Worm (Caenorhabditis elegans) whole organism, L4/young adult: Measurements from ENCODE around the gene nhr-241.

Experiments used
- W03F9.2 ChIP-seq: fragments of 150-350 bp; optimal IDR thresholded peaks from 2 replicates; lab custom pipeline; 2014; ENCODE audit warnings: missing biosample characterization, missing genetic modification characterization
- dao-5 ChIP-seq: sonication (generic microtip); optimal IDR thresholded peaks from 2 replicates; lab custom pipeline; 2016; ENCODE audit warnings: missing genotype, missing genetic modification characterization, moderate library complexity, missing compliant biosample characterization
- him-1 ChIP-seq: sonication (generic microtip); optimal IDR thresholded peaks from 2 replicates; lab custom pipeline; 2016; ENCODE audit warnings: missing genotype, missing genetic modification reagents, missing genetic modification characterization, missing compliant biosample characterization

The nhr-241 gene

DNA sequence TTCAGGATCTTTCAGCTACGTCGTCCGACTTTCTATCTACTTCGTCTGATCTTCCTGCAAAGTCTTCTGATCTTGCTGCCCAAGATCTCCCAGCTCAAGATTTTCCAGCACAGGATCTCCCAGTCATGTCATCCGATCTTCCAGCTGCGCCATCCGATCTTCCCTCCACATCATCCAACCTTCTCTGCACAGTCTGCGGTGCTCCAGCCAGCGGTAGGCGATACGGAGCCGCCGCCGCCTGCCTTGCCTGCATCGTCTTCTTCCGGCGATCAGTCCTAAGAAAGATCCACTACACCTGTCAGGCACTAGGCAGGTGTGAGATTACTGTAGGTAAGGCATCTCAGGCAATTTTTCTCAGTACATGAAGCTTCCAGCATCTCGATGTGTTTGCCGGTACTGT, at the start of gene nhr-241:
nhr-241 (plus strand) TSS at position 126 of the 400 bp plus-strand sequence.
- TF ChIP-seq him-1 (no peak), dao-5 (tag; lab: Kevin White, UChicago) (no peak), W03F9.2 (tag; lab: Kevin White, UChicago) (no peak)

DNA sequence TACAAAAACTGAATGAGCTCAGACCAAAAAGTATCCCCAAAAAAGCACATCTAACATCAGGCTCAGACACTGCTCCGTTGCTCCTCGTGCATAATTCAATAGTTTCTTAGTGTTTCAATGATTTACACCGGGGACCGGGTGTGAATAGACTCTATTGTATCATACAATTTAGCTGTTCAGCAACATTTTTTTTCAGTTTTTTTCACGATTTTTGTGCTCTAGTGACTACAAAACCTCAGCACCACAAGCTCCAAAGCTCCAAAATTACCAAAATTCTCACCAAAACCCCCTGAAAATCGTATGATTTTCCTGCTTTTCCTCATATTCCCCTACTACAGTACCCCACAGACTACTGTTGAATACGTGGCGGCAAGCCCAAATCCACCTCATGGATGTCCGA, 49.2 kb upstream of the nhr-241 start, which contains the start of gene egas-2:
egas-2 (plus strand) TSS at position 301 of the 400 bp plus-strand sequence.
- no peak for TF ChIP-seq him-1
- TF ChIP-seq dao-5 (tag; lab: Kevin White, UChicago): no peak
- no peak for TF ChIP-seq W03F9.2 (tag; lab: Kevin White, UChicago)

DNA sequence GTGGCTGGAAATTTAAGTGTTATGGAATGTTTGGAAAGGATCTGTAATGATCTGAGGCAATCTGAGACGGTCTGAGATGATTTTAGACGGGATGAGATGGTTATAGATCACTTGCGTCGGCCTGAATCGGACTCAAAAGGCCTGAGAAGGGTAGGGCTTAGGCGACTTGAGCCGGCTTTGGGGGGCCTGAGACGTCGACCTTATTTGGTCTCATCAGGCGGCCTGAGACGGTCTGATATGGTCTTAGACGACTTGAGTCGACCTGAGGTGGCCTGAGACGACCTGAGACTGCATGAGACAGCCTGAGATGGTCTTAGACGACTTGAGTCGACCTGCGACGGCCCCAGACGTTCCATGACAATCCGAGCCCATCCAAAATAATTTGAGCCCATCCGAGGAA, 42.9 kb upstream of the nhr-241 start:
- TF ChIP-seq W03F9.2 (tag; lab: Kevin White, UChicago): no peak
- no peak for TF ChIP-seq him-1
- no peak for TF ChIP-seq dao-5 (tag; lab: Kevin White, UChicago)

DNA sequence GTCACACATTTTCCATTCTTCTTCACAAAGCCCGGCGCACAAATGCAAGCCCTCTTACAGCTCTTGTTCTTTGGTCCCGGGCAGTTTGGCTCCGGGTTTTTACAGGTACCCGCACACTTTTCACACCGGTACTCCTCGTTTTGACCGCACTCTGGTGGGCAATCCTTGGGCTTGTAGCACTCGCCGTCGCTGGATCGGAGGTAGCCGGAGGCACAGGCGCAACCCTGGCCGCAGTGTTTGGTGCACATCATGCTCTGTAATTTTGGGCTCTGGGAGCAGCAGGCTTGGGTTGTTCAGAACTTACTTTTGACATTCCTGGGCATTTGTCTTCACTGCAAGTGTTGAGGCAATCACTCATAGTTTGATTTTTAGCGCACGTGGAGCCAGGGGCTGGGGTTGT, 41.9 kb upstream of the nhr-241 start:
- no peak for TF ChIP-seq W03F9.2 (tag; lab: Kevin White, UChicago)
- no peak for TF ChIP-seq him-1
- no peak for TF ChIP-seq dao-5 (tag; lab: Kevin White, UChicago)

DNA sequence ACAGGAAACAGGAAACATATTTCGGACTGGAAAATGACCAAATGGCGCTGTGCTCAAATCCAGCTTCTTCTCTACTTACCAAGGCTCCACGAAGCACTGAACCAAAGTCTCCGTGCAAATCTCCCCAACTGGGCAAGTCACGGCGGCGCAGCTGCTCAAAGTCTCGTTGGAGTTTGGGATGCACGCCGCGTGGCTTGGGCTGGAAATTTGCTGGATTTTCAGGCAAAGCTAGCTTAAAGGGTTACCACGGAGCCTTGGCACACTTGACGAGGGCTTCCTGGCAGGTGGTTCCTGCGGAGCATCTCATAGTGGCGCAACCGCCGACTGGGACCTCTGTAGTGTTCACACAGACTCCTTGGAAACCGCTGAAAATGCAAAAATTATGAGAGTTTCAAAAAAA, 40.3 kb upstream of the nhr-241 start:
- TF ChIP-seq W03F9.2 (tag; lab: Kevin White, UChicago) (no peak), dao-5 (tag; lab: Kevin White, UChicago) (no peak), him-1 (no peak)

DNA sequence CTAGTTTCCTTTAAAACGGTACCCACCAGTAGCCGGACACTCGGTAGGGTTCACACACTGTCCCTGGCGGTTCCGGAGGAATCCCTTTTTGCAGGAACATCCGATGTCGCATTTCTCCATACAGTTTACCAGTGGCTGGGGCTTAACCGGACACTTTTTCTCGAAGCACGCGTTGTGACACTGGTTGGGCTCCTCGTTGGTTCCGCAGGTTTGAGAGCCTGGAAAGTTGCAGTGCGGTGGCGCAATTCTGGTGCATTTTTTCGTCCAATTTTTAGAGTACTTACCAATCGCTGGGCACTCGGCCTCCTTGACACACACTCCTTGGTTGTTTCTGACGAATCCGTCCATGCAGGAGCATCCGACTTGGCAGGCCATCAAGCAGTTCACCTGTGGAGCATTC, 36.9 kb upstream of the nhr-241 start:
- TF ChIP-seq W03F9.2 (tag; lab: Kevin White, UChicago) (no peak), him-1 (no peak), dao-5 (tag; lab: Kevin White, UChicago) (no peak)

DNA sequence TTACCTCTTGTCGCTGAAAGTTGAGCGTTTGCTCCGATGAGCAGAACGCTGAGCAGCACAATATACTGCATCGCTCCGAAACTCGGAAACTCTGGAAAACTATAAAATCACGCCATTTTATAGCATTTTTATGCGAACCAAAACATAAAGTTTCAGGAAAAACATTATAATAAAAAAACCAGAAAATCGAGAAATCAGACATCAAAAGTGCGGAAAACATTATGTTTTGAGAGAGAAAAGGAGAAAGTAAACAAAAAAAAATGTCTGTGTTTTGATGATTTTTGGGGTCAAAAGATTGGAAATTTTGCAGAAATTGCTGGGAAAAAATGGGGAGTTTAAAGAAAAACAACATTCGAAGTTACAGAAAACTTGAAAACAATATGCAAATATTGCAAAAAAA, 35.2 kb upstream of the nhr-241 start, which contains the start of gene Y69H2.3:
Y69H2.3 (minus strand) TSS at position 101 of the 400 bp plus-strand sequence.
- no peak for TF ChIP-seq dao-5 (tag; lab: Kevin White, UChicago)

DNA sequence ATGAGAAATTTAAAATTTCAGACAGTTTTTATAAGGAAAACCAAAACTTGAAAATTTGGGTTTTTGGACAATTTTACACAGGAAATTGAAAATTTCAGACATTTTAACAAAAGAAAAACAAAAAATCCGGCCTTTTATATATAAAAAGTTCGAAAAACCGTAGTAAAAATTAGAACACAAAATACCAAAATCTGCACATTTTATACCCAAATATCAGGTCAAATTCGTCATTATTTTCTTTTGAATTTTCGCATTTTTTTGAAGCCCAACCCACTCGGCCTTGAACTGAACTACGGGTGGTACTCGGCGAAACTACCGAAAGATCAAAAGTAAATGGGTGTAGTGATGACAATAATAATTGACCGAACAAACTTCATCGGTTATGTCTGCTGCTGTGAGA, 32.1 kb upstream of the nhr-241 start:
- TF ChIP-seq W03F9.2 (tag; lab: Kevin White, UChicago): no peak
- TF ChIP-seq him-1: no peak
- TF ChIP-seq dao-5 (tag; lab: Kevin White, UChicago): no peak

DNA sequence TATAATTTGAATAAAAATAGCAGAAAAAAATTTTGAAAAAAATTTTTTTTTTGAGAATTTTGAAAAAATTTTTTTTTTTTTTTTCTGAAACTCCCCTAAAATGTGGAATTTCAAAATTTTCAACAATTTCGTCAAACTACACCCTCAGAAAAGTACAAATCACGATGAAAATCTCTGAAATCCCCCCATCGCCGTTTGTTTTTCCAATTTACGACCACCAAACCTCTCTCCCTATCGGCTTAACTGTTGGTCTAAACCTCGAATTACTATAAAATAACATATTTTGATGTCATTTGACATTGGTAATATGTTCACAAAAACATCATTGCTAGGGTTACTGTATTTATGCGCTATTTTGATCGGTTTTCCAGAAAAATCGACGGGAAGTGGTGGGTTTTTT, 29.2 kb upstream of the nhr-241 start, which contains the start of gene Y69H2.10:
Y69H2.10 (plus strand) TSS at position 301 of the 400 bp plus-strand sequence.
- no peak for TF ChIP-seq him-1
- TF ChIP-seq W03F9.2 (tag; lab: Kevin White, UChicago): no peak
- no peak for TF ChIP-seq dao-5 (tag; lab: Kevin White, UChicago)

DNA sequence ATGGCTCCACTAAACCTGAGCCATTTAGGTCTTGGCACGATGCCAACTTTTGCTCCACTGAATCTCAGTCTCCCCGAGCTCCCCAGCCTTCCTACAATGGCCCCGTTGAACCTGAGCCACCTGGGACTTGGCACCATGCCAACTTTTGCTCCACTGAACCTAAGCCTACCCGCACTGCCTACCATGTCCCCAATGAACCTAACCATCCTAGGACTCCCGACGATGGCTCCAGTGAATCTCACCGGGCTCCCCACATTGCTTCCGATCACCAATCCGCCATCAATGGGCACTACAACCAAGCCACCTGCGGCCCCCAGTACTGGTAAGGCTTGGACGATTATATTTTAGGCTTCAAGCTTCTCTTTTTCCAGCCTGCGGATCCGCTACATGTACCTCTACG, 27.4 kb upstream of the nhr-241 start:
- TF ChIP-seq dao-5 (tag; lab: Kevin White, UChicago) (no peak), W03F9.2 (tag; lab: Kevin White, UChicago) (no peak), him-1 (no peak)

DNA sequence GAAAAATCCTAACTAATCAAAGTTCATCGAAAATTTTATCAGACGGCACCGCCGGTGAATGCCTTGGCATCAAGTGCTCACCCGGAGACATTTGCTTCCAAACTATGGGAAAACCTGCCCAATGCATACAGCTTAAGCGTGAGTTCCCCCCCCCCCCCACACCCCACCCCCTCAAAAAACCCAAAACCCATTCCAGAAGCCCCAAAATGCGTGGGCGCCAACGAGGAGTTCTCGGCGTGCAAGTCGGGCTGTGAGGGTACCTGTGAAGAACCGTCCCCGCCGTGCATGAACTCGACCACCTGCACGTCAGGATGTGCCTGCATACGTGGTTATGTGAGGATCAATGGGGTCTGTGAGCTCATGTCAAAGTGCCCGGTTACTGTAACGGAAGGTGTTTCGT, 24.9 kb upstream of the nhr-241 start:
- TF ChIP-seq dao-5 (tag; lab: Kevin White, UChicago) (no peak), W03F9.2 (tag; lab: Kevin White, UChicago) (no peak), him-1 (no peak)

DNA sequence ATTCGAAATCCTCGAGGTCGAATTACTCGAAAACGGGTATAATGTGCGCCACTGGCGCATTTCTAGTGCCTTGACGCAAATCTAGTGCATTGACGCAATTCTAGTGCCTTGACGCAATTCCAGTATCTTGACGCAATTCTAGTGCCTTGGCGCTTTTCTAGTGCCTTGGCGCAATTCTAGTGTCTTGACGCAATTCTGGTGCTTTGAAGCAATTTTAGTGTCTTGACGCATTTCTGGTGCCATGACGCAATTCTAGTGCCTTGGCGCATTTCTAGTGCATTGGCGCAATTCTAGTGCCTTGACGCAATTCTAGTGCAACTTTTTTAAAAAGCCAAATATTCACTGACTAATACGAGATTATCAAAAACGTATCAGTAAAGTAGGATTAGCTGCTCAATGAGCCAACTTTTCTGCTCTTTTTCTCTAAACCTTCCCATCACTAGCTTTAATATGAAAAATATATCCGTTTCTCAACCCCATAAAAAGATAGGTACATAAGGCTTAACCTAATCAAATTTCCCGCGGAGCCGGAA, 14.7 kb upstream of the nhr-241 start, which contains the start of gene Y69H2.17:
Y69H2.17 (plus strand) TSS at position 483 of the 533 bp plus-strand sequence.
- no peak for TF ChIP-seq him-1
- TF ChIP-seq dao-5 (tag; lab: Kevin White, UChicago): no peak
- no peak for TF ChIP-seq W03F9.2 (tag; lab: Kevin White, UChicago)

DNA sequence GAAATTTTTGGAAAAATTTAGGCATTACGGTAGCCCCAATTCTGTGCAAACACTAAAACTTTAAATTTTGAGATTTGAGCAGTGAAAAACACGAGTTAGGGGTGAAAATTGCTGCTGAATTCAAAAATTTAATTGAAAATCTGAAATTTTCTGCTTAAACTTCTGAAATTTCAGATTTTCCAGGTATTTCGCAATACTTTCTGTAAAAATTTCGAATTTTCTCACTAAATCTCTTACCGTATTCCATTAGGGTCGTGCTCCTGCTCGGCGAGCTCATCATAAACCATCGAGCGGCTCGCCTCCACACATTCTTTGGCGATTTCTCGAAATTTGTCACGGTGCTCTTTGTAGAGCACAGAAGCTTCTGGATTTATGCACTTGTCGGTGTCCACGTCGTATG, 11.9 kb upstream of the nhr-241 start:
- TF ChIP-seq W03F9.2 (tag; lab: Kevin White, UChicago) (no peak), him-1 (no peak), dao-5 (tag; lab: Kevin White, UChicago) (no peak)

DNA sequence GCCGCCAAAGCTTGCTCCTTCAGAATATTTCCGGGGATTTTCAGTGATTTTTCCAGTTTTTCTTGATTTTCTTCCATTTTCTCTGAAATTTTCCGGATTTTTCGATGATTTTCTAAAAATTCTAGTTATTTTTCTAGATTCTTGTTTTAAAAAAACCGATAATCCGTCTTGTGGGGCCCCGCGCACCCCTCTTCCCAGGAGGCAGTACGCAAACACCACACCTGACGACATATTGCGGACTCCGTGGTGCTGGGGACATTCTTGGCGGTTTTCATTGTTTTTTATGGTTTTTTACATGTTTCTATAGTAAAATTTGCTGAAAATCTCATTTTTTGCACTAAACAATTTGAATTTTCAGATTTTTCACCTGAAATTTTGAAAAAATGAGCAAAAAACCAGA, 9.6 kb upstream of the nhr-241 start, which contains the start of the genes ubc-19 and Y69H2.7:
ubc-19 (minus strand) TSS at position 82 of the 400 bp plus-strand sequence.
Y69H2.7 (plus strand) TSS at position 309 of the 400 bp plus-strand sequence.
- TF ChIP-seq dao-5 (tag; lab: Kevin White, UChicago) (no peak), W03F9.2 (tag; lab: Kevin White, UChicago) (no peak), him-1 (no peak)

DNA sequence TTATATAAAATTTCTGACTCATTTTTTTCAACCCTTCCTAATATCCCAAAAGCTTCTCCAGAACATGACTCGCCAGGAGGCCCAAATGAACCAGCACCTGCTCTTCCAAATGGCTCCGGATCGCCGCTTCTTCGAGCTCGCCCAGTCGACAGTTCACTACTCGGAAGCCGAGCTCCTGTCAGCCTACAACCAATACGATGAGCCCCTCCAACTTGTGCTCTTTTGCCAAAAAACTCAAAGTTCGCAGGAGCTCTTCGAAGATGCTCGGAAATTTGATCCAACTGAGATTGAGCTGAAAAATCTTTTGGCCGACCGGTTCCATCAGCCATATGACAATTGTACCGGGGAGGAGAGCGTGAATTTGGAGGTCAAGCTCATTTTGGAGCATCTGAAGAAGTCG, 3.8 kb upstream of the nhr-241 start:
- no peak for TF ChIP-seq him-1
- TF ChIP-seq dao-5 (tag; lab: Kevin White, UChicago): no peak
- TF ChIP-seq W03F9.2 (tag; lab: Kevin White, UChicago): no peak
